Worm (Caenorhabditis elegans) whole organism, young adult: ENCODE data around the gene sre-52.

Experiments used
- B0019.2 ChIP-seq: fragments of 200-800 bp; sonication (Bioruptor generic); conservative IDR thresholded peaks from 2 replicates; pipeline ENCODE4 v1.3.6; 2022; ENCODE audit warnings: missing genetic modification reagents, missing genetic modification characterization, missing compliant biosample characterization
- C06A6.2 ChIP-seq: fragments of 200-800 bp; sonication (Bioruptor generic); conservative IDR thresholded peaks from 2 replicates; pipeline ENCODE4 v1.3.6; 2022; ENCODE audit warnings: missing genetic modification characterization, missing compliant biosample characterization
- F10E7.11 ChIP-seq: sonication (generic microtip); optimal IDR thresholded peaks from 2 replicates; lab custom pipeline; 2017; ENCODE audit warnings: mild to moderate bottlenecking, missing genetic modification characterization, moderate library complexity, missing compliant biosample characterization
- F37B4.10 ChIP-seq: fragments of 200-800 bp; sonication (Bioruptor generic); IDR thresholded peaks from 2 replicates; pipeline ENCODE4 v1.3.6; 2022; ENCODE audit warnings: missing genetic modification characterization, missing compliant biosample characterization
- F39B2.1 ChIP-seq: fragments of 200-800 bp; sonication (Bioruptor generic); IDR thresholded peaks from 2 replicates; pipeline ENCODE4 v1.3.6; 2022; ENCODE audit warnings: missing genetic modification reagents, missing genetic modification characterization, missing compliant biosample characterization
- F49E8.2 ChIP-seq: sonication (generic microtip); optimal IDR thresholded peaks from 3 replicates; lab custom pipeline; 2017; ENCODE audit warnings: missing genetic modification characterization, mild to moderate bottlenecking, missing compliant biosample characterization, antibody characterized with exemption, moderate library complexity; ENCODE audit not compliant: insufficient read depth
- F57C9.4 ChIP-seq: sonication (generic microtip); optimal IDR thresholded peaks from 2 replicates; lab custom pipeline; 2017; ENCODE audit warnings: mild to moderate bottlenecking, missing genetic modification characterization, missing compliant biosample characterization
- Y56A3A.18 ChIP-seq: fragments of 200-800 bp; sonication (Bioruptor generic); IDR thresholded peaks from 2 replicates; pipeline ENCODE4 v1.3.6; 2022; ENCODE audit warnings: missing genetic modification reagents, missing genetic modification characterization, missing compliant biosample characterization
- Y79H2A.3 ChIP-seq: fragments of 200-800 bp; sonication (Bioruptor generic); conservative IDR thresholded peaks from 2 replicates; pipeline ENCODE4 v1.3.6; 2022; ENCODE audit warnings: missing genetic modification reagents, missing genetic modification characterization, missing compliant biosample characterization
- ama-1 ChIP-seq, 3 experiments: fragments of 150-350 bp in 1 of 3; sonication (generic microtip) in 2 of 3; optimal IDR thresholded peaks; 2 replicates each; lab custom pipeline; 2014 to 2018; ENCODE audit warnings: missing biosample characterization in 2 of 3, missing genetic modification characterization in 2 of 3, missing genetic modification reagents in 2 of 3
- attf-3 ChIP-seq: fragments of 200-800 bp; sonication (Bioruptor generic); conservative IDR thresholded peaks from 2 replicates; pipeline ENCODE4 v1.3.6; 2022; ENCODE audit warnings: missing genetic modification reagents, missing genetic modification characterization, missing compliant biosample characterization
- attf-5 ChIP-seq: fragments of 200-800 bp; sonication (Bioruptor generic); optimal IDR thresholded peaks from 2 replicates; lab custom pipeline; 2018; ENCODE audit warnings: mild to moderate bottlenecking, missing genetic modification characterization, missing compliant biosample characterization
- ccch-3 ChIP-seq: fragments of 200-800 bp; sonication (Bioruptor generic); optimal IDR thresholded peaks from 2 replicates; lab custom pipeline; 2018; ENCODE audit warnings: mild to moderate bottlenecking, missing genetic modification characterization, missing compliant biosample characterization
- cebp-2 ChIP-seq: fragments of 200-800 bp; sonication (Bioruptor generic); IDR thresholded peaks from 2 replicates; pipeline ENCODE4 v1.3.6; 2022; ENCODE audit warnings: missing genetic modification characterization, missing compliant biosample characterization
- ceh-100 ChIP-seq: fragments of 200-800 bp; sonication (Bioruptor generic); IDR thresholded peaks from 2 replicates; pipeline ENCODE4 v1.3.6; 2022; ENCODE audit warnings: missing genetic modification reagents, missing genetic modification characterization, missing compliant biosample characterization
- ceh-91 ChIP-seq: fragments of 200-800 bp; sonication (Bioruptor generic); IDR thresholded peaks from 2 replicates; pipeline ENCODE4 v1.3.6; 2022; ENCODE audit warnings: missing genetic modification reagents, missing genetic modification characterization, missing compliant biosample characterization
- dox-1 ChIP-seq: fragments of 200-800 bp; sonication (Bioruptor generic); IDR thresholded peaks from 2 replicates; pipeline ENCODE4 v1.3.6; 2022; ENCODE audit warnings: missing genetic modification reagents, missing genetic modification characterization, missing compliant biosample characterization
- egl-18 ChIP-seq: fragments of 200-800 bp; sonication (Bioruptor generic); IDR thresholded peaks from 2 replicates; pipeline ENCODE4 v1.3.6; 2022; ENCODE audit warnings: missing genetic modification reagents, missing genetic modification characterization, missing compliant biosample characterization
- egrh-3 ChIP-seq: fragments of 200-800 bp; sonication (Bioruptor generic); IDR thresholded peaks from 2 replicates; pipeline ENCODE4 v1.3.6; 2022; ENCODE audit warnings: missing genetic modification reagents, missing genetic modification characterization, missing compliant biosample characterization
- hlh-26 ChIP-seq: fragments of 200-800 bp; sonication (Bioruptor generic); conservative IDR thresholded peaks from 2 replicates; pipeline ENCODE4 v1.3.6; 2022; ENCODE audit warnings: missing genetic modification reagents, missing genetic modification characterization, missing compliant biosample characterization
- hmg-1.2 ChIP-seq: fragments of 200-800 bp; sonication (Bioruptor generic); IDR thresholded peaks from 2 replicates; pipeline ENCODE4 v1.3.6; 2022; ENCODE audit warnings: missing genetic modification reagents, missing genetic modification characterization, missing compliant biosample characterization
- hrde-1 ChIP-seq: sonication (generic microtip); optimal IDR thresholded peaks from 2 replicates; lab custom pipeline; 2016; ENCODE audit warnings: missing genetic modification characterization, mild to moderate bottlenecking, missing compliant biosample characterization, moderate library complexity, missing genotype, missing genetic modification reagents, borderline replicate concordance
- lin-26 ChIP-seq: fragments of 200-800 bp; sonication (Bioruptor generic); IDR thresholded peaks from 2 replicates; pipeline ENCODE4 v1.3.6; 2022; ENCODE audit warnings: missing genetic modification reagents, missing genetic modification characterization, missing compliant biosample characterization
- lin-54 ChIP-seq: fragments of 200-800 bp; sonication (Bioruptor generic); optimal IDR thresholded peaks from 2 replicates; lab custom pipeline; 2018; ENCODE audit warnings: mild to moderate bottlenecking, missing genetic modification characterization, missing compliant biosample characterization
- lir-1 ChIP-seq: fragments of 200-800 bp; sonication (Bioruptor generic); conservative IDR thresholded peaks from 2 replicates; pipeline ENCODE4 v1.3.6; 2022; ENCODE audit warnings: missing genetic modification reagents, missing genetic modification characterization, missing compliant biosample characterization
- madf-8 ChIP-seq: fragments of 200-800 bp; sonication (Bioruptor generic); conservative IDR thresholded peaks from 2 replicates; pipeline ENCODE4 v1.3.6; 2022; ENCODE audit warnings: missing genetic modification reagents, missing genetic modification characterization, missing compliant biosample characterization
- mxl-1 ChIP-seq: sonication (generic microtip); optimal IDR thresholded peaks from 2 replicates; lab custom pipeline; 2016; ENCODE audit warnings: missing genetic modification characterization, missing compliant biosample characterization
- nhr-120 ChIP-seq: fragments of 200-800 bp; sonication (Bioruptor generic); IDR thresholded peaks from 2 replicates; pipeline ENCODE4 v1.3.6; 2022; ENCODE audit warnings: missing genetic modification characterization, missing compliant biosample characterization
- nhr-27 ChIP-seq: fragments of 200-800 bp; sonication (Bioruptor generic); optimal IDR thresholded peaks from 2 replicates; lab custom pipeline; 2018; ENCODE audit warnings: mild to moderate bottlenecking, missing genetic modification characterization, moderate library complexity, missing compliant biosample characterization
- rec-8 ChIP-seq, 2 experiments: sonication (generic microtip); optimal IDR thresholded peaks; 2 replicates each; lab custom pipeline; 2016; ENCODE audit warnings: mild to moderate bottlenecking in 2 of 2, missing genetic modification characterization in 2 of 2, missing genetic modification reagents in 2 of 2, missing genotype in 2 of 2, missing biosample characterization in 1 of 2, missing compliant biosample characterization in 1 of 2, moderate library complexity in 1 of 2
- repo-1 ChIP-seq: sonication (generic microtip); optimal IDR thresholded peaks from 2 replicates; lab custom pipeline; 2017; ENCODE audit warnings: mild to moderate bottlenecking, missing genetic modification characterization, missing compliant biosample characterization
- sea-2 ChIP-seq: fragments of 200-800 bp; sonication (Bioruptor generic); IDR thresholded peaks from 2 replicates; pipeline ENCODE4 v1.3.6; 2022; ENCODE audit warnings: missing genetic modification characterization, missing compliant biosample characterization
- snpc-1.1 ChIP-seq: sonication (generic microtip); optimal IDR thresholded peaks from 2 replicates; lab custom pipeline; 2017; ENCODE audit warnings: missing genetic modification characterization, mild to moderate bottlenecking, missing compliant biosample characterization, antibody characterized with exemption, moderate library complexity, missing genotype, missing genetic modification reagents; ENCODE audit not compliant: insufficient read depth
- sptf-2 ChIP-seq: fragments of 200-800 bp; sonication (Bioruptor generic); optimal IDR thresholded peaks from 2 replicates; lab custom pipeline; 2018; ENCODE audit warnings: mild to moderate bottlenecking, missing genetic modification characterization, missing compliant biosample characterization
- tbp1 ChIP-seq: fragments of 200-800 bp; sonication (Bioruptor generic); optimal IDR thresholded peaks from 2 replicates; lab custom pipeline; 2018; ENCODE audit warnings: mild to moderate bottlenecking, missing genetic modification characterization, missing compliant biosample characterization
- tbx-9 ChIP-seq: sonication (generic microtip); optimal IDR thresholded peaks from 2 replicates; lab custom pipeline; 2016; ENCODE audit warnings: borderline replicate concordance, missing genetic modification characterization, inconsistent platforms, missing compliant biosample characterization
- unc-130 ChIP-seq: sonication (generic microtip); optimal IDR thresholded peaks from 2 replicates; lab custom pipeline; 2016; ENCODE audit warnings: missing genetic modification reagents, missing genetic modification characterization, missing compliant biosample characterization
- ztf-18 ChIP-seq: sonication (generic microtip); optimal IDR thresholded peaks from 2 replicates; lab custom pipeline; 2016; ENCODE audit warnings: missing genotype, mild to moderate bottlenecking, missing genetic modification characterization, missing compliant biosample characterization
- ztf-6 ChIP-seq: fragments of 200-800 bp; sonication (Bioruptor generic); IDR thresholded peaks from 2 replicates; pipeline ENCODE4 v1.3.6; 2022; ENCODE audit warnings: missing genetic modification reagents, missing genetic modification characterization, missing compliant biosample characterization

sre-52 gene

DNA sequence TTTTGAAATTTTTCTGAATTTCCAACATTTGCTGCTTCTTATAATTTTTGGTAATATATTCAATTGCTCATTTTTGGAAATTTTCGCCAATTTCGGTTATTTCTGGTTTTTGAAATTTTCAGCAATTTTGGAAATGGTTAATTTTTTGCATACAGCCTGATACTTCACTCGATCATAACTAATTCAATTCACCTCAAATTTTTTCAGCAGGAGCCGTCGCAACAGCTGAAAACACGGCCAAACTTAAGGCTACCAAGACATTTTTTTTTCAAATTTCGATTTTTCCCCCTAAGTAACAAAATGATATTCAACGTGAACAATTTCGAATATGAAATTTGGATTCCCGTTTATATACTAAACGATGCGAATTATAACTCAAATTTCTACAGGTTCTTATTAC is at the start of gene sre-52:
Gene sre-52 (plus strand): TSS at position 301 of the 400 bp plus-strand sequence.
- TF ChIP-seq F57C9.4 (tag; lab: Kevin White, UChicago), result no peak
- TF ChIP-seq nhr-27 (tag; lab: Kevin White, UChicago), result no peak
- no peak for TF ChIP-seq F49E8.2 (tag; lab: Kevin White, UChicago)
- TF ChIP-seq attf-3, result no peak
- TF ChIP-seq ama-1 (optimal IDR thresholded peaks at IDR 0.05; lab: Kevin White, UChicago), result no peak
- no peak for TF ChIP-seq ama-1 (GFP tag; optimal IDR thresholded peaks at IDR 0.05; lab: Kevin White, UChicago)
- TF ChIP-seq tbp1, result no peak
- TF ChIP-seq hlh-26, result no peak
- TF ChIP-seq tbx-9 (tag; lab: Kevin White, UChicago), result no peak
- no peak for TF ChIP-seq ceh-100 (GFP tag; lab: Robert Waterston, UW)
- no peak for TF ChIP-seq F10E7.11 (tag; lab: Kevin White, UChicago)
- TF ChIP-seq egrh-3 (GFP tag; lab: Robert Waterston, UW), result no peak
- TF ChIP-seq unc-130 (GFP tag; lab: Kevin White, UChicago), result no peak
- no peak for TF ChIP-seq lir-1 (GFP tag; lab: Robert Waterston, UW)
- no peak for TF ChIP-seq dox-1

- no peak for TF ChIP-seq repo-1
- TF ChIP-seq B0019.2 (GFP tag; lab: Robert Waterston, UW), result no peak
- no peak for TF ChIP-seq F49E8.2 (tag; lab: Kevin White, UChicago)
- no peak for TF ChIP-seq attf-5
- TF ChIP-seq ztf-6 (GFP tag; lab: Robert Waterston, UW), result no peak
- TF ChIP-seq F37B4.10, result no peak
- no peak for TF ChIP-seq cebp-2 (GFP tag; lab: Robert Waterston, UW)
- TF ChIP-seq hrde-1, result no peak
- TF ChIP-seq lin-54 (GFP tag; lab: Kevin White, UChicago), result no peak
- TF ChIP-seq madf-8 (GFP tag; lab: Robert Waterston, UW), result no peak
- TF ChIP-seq Y56A3A.18 (GFP tag; lab: Robert Waterston, UW), result no peak
- no peak for TF ChIP-seq C06A6.2 (GFP tag; lab: Robert Waterston, UW)
- TF ChIP-seq nhr-120 (GFP tag; lab: Robert Waterston, UW), result no peak
- no peak for TF ChIP-seq lin-26
These were observed 46.4 kb upstream of the sre-52 start, which contains the start of gene Y57A10A.31 for ce11 chrII:12289085-12289484. TSS of gene Y57A10A.31 (plus strand) at chrII:12289385.

DNA sequence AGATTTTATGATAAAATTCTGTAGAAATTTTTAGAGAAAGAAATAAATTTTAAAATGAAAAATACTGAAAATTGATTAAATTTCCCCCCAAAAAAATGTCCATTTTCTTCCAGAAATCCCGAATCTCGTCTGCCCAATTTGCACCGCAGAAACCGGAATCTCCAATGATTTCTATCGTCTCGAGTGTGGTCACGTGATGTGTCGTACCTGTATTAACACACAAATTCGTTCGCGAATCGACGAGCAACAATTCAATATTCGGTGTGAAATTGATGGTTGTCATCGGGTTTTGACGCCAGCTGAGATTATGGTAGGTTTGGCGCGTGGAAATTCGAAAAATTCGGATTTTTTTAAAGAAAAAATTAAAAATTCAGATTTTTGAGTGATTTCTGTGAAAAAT is 38.9 kb upstream of the sre-52 start:
- TF ChIP-seq ztf-18 (tag; lab: Kevin White, UChicago), result no peak
- no peak for TF ChIP-seq sptf-2
- TF ChIP-seq ceh-91 (GFP tag; lab: Robert Waterston, UW), result no peak
- no peak for TF ChIP-seq egl-18 (GFP tag; lab: Robert Waterston, UW)
- TF ChIP-seq C06A6.2 (GFP tag; lab: Robert Waterston, UW), result no peak
- no peak for TF ChIP-seq ccch-3 (GFP tag; lab: Kevin White, UChicago)
- TF ChIP-seq sea-2 (GFP tag; lab: Robert Waterston, UW), result no peak
- no peak for TF ChIP-seq egrh-3 (GFP tag; lab: Robert Waterston, UW)
- no peak for TF ChIP-seq snpc-1.1 (tag; lab: Kevin White, UChicago)
- no peak for TF ChIP-seq mxl-1 (tag; lab: Kevin White, UChicago)
- TF ChIP-seq rec-8 (tag; optimal IDR thresholded peaks at IDR 0.05; lab: Kevin White, UChicago), result no peak
- no peak for TF ChIP-seq Y79H2A.3 (GFP tag; lab: Robert Waterston, UW)
- TF ChIP-seq F39B2.1 (GFP tag; lab: Robert Waterston, UW), result no peak
- no peak for TF ChIP-seq hmg-1.2 (GFP tag; lab: Robert Waterston, UW)
